Worm (Caenorhabditis elegans): ENCODE measurements around the gene F52G3.1.
A peak's percentile ranks its signal among the peaks of the same experiment; 100 is the strongest.

The F52G3.1 gene

ce11 chrX:16999649-17000048 is 36.0 kb downstream of the F52G3.1 start:
- no peak for TF ChIP-seq unc-62 (GFP tag; optimal IDR thresholded peaks at IDR 0.05)
- TF ChIP-seq zfh-2 (GFP tag; conservative IDR thresholded peaks at IDR 0.05), result peak; percentile 28; the same call in 1 of the 2 replicates
- TF ChIP-seq xnd-1 (tag; optimal IDR thresholded peaks at IDR 0.05), result no peak

ce11 chrX:17002149-17002548 is 38.5 kb downstream of the F52G3.1 start:
- TF ChIP-seq F57A8.1 (GFP tag; optimal IDR thresholded peaks at IDR 0.05) (no peak), cebp-1 (GFP tag; IDR thresholded peaks at IDR 0.05) (no peak), cebp-1 (tag; optimal IDR thresholded peaks at IDR 0.05) (peak; percentile 80)

ce11 chrX:17003473-17004123 is 39.9 kb downstream of the F52G3.1 start:
- TF ChIP-seq zfh-2 (GFP tag; conservative IDR thresholded peaks at IDR 0.05), result peak; percentile 38; the same call in 1 of the 2 replicates
- no peak for TF ChIP-seq B0019.2 (GFP tag; conservative IDR thresholded peaks at IDR 0.05)
- TF ChIP-seq lin-54 (GFP tag; optimal IDR thresholded peaks at IDR 0.05), result no peak
- TF ChIP-seq hsf-1 (GFP tag; IDR thresholded peaks at IDR 0.05), result no peak
- no peak for TF ChIP-seq pbrm-1 (GFP tag; IDR thresholded peaks at IDR 0.05)
- TF ChIP-seq efl-1 (GFP tag; optimal IDR thresholded peaks at IDR 0.05), result no peak
- TF ChIP-seq ztf-26 (tag; optimal IDR thresholded peaks at IDR 0.05), result no peak
- no peak for TF ChIP-seq dpff-1 (tag; optimal IDR thresholded peaks at IDR 0.05)
- TF ChIP-seq K12H6.12 (tag; optimal IDR thresholded peaks at IDR 0.05), result peak; percentile 7
- no peak for TF ChIP-seq F39B2.1 (GFP tag; IDR thresholded peaks at IDR 0.05)
- TF ChIP-seq lin-26 (GFP tag; IDR thresholded peaks at IDR 0.05), result no peak

- TF ChIP-seq egrh-3 (GFP tag; IDR thresholded peaks at IDR 0.05) (peak; percentile 75), K11D2.4 (GFP tag; IDR thresholded peaks at IDR 0.05) (no peak), zfh-2 (GFP tag; conservative IDR thresholded peaks at IDR 0.05) (peak; percentile 94)
These were observed 43.2 kb downstream of the F52G3.1 start for ce11 chrX:17006843-17007242.

- TF ChIP-seq ztf-18 (tag; optimal IDR thresholded peaks at IDR 0.05) (no peak), sptf-2 (GFP tag; optimal IDR thresholded peaks at IDR 0.05) (no peak), tbp1 (GFP tag; optimal IDR thresholded peaks at IDR 0.05) (no peak)
These were observed 49.5 kb downstream of the F52G3.1 start, which contains the start of gene F35B3.3 for ce11 chrX:17013162-17013561. Gene F35B3.3, plus strand, starts transcription at chrX:17013462.

ce11 chrX:17019098-17019497 is 55.4 kb downstream of the F52G3.1 start:
- no peak for TF ChIP-seq F33H1.4 (GFP tag; IDR thresholded peaks at IDR 0.05)
- TF ChIP-seq cebp-2 (GFP tag; IDR thresholded peaks at IDR 0.05), result no peak
- no peak for TF ChIP-seq sdz-38 (tag; optimal IDR thresholded peaks at IDR 0.05)
- no peak for TF ChIP-seq let-526 (GFP tag; IDR thresholded peaks at IDR 0.05)
- no peak for TF ChIP-seq mes-4 (tag; optimal IDR thresholded peaks at IDR 0.05)
- no peak for TF ChIP-seq ztf-28 (GFP tag; IDR thresholded peaks at IDR 0.05)
- TF ChIP-seq athp-1 (tag; optimal IDR thresholded peaks at IDR 0.05), result no peak
- TF ChIP-seq snpc-1.1 (tag; optimal IDR thresholded peaks at IDR 0.05; ENCODE audit: insufficient read depth), result no peak
- TF ChIP-seq rcor-1 (GFP tag; IDR thresholded peaks at IDR 0.05), result no peak
- TF ChIP-seq pha-4 (tag; optimal IDR thresholded peaks at IDR 0.05), result no peak
- no peak for TF ChIP-seq bed-1 (GFP tag; IDR thresholded peaks at IDR 0.05)
- no peak for TF ChIP-seq ztf-26 (tag; optimal IDR thresholded peaks at IDR 0.05)
- no peak for TF ChIP-seq ztf-22 (GFP tag; optimal IDR thresholded peaks at IDR 0.05)
- no peak for TF ChIP-seq egrh-3 (GFP tag; IDR thresholded peaks at IDR 0.05)
- TF ChIP-seq hrde-1 (tag; optimal IDR thresholded peaks at IDR 0.05; ENCODE audit: borderline replicate concordance), result no peak
- TF ChIP-seq mel-28 (tag; optimal IDR thresholded peaks at IDR 0.05; ENCODE audit: borderline replicate concordance), result no peak
- TF ChIP-seq lag-1 (GFP tag; IDR thresholded peaks at IDR 0.05), result no peak
- no peak for TF ChIP-seq ceh-91 (GFP tag; IDR thresholded peaks at IDR 0.05)
- no peak for TF ChIP-seq hmg-1.2 (GFP tag; IDR thresholded peaks at IDR 0.05)

Measured in whole organism, young adult.